Worm (Caenorhabditis elegans): Measurements from ENCODE around the gene C44H9.4.

DNA sequence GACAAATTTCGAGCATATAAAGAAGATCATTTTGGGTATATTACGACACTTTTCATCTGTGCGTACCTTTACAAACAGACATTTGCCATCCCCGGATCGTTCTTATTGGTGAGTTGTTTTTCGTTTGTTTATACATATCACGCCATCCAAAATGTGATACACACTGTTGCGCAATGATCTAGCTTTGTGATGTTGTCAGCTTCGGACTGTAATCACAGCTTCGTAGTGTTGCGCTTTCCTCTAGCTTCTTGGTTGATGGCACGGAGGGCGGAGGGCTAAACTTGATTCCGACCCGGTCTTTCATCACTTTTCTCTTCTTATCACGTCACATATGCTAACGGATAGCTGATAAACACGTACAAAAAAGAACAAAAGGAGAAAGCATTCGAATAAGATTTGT lies 43.9 kb downstream of the C44H9.4 start:
- no peak for TF ChIP-seq him-1 (tag; optimal IDR thresholded peaks at IDR 0.05)
- TF ChIP-seq dao-5 (tag; optimal IDR thresholded peaks at IDR 0.05), result no peak
- TF ChIP-seq W03F9.2 (tag; optimal IDR thresholded peaks at IDR 0.05), result no peak
